Fruit fly (Drosophila melanogaster) whole organism, embryonic: ENCODE results near the gene mthl8.

Source experiments
- Awh ChIP-seq: fragments of 200-800 bp; sonication (Bioruptor generic); IDR thresholded peaks from 2 replicates; pipeline ENCODE4, ENCODE4 v1.3.6; 2022; ENCODE audit warnings: missing biosample characterization, missing genetic modification characterization
- B-H2 ChIP-seq: fragments of 200-800 bp; sonication (Bioruptor generic); optimal IDR thresholded peaks from 2 replicates; lab custom pipeline; 2018; ENCODE audit warnings: missing biosample characterization, mild to moderate bottlenecking, missing genetic modification characterization
- CG11456 ChIP-seq: fragments of 200-800 bp; sonication (Bioruptor generic); IDR thresholded peaks from 3 replicates; pipeline ENCODE4 v1.3.6; 2022; ENCODE audit warnings: missing biosample characterization, missing genetic modification characterization
- CG11504 ChIP-seq: fragments of 200-800 bp; sonication (Bioruptor generic); optimal IDR thresholded peaks from 3 replicates; lab custom pipeline; 2019; ENCODE audit warnings: missing biosample characterization, mild to moderate bottlenecking, missing genetic modification characterization, moderate library complexity
- CG13894 ChIP-seq: fragments of 200-800 bp; sonication (Bioruptor generic); optimal IDR thresholded peaks from 3 replicates; lab custom pipeline; 2018; ENCODE audit warnings: missing biosample characterization, mild to moderate bottlenecking, missing genetic modification characterization, moderate library complexity
- CG14014 ChIP-seq: fragments of 200-800 bp; sonication (Bioruptor generic); IDR thresholded peaks from 2 replicates; pipeline ENCODE4 v1.3.6; 2022; ENCODE audit warnings: missing biosample characterization, missing genetic modification characterization
- CG14667 ChIP-seq: fragments of 200-800 bp; sonication (Bioruptor generic); IDR thresholded peaks from 2 replicates; pipeline ENCODE4 v1.3.6; 2022; ENCODE audit warnings: missing biosample characterization, missing genetic modification characterization
- CG1602 ChIP-seq: fragments of 200-800 bp; sonication (Bioruptor generic); optimal IDR thresholded peaks from 3 replicates; lab custom pipeline; 2016; ENCODE audit warnings: missing biosample characterization, missing genetic modification characterization
- CG16863 ChIP-seq: fragments of 200-800 bp; sonication (Bioruptor generic); optimal IDR thresholded peaks from 3 replicates; lab custom pipeline; 2016; ENCODE audit warnings: missing biosample characterization, missing genetic modification characterization
- CG17612 ChIP-seq: fragments of 200-800 bp; sonication (Bioruptor generic); IDR thresholded peaks from 2 replicates; pipeline ENCODE4 v1.3.6; 2022; ENCODE audit warnings: missing biosample characterization, missing genetic modification characterization
- CG17802 ChIP-seq: fragments of 200-800 bp; sonication (Bioruptor generic); optimal IDR thresholded peaks from 2 replicates; lab custom pipeline; 2018; ENCODE audit warnings: missing biosample characterization, mild to moderate bottlenecking, missing genetic modification characterization, moderate library complexity
- CG2678 ChIP-seq: fragments of 200-800 bp; sonication (Bioruptor generic); optimal IDR thresholded peaks from 3 replicates; lab custom pipeline; 2019; ENCODE audit warnings: missing biosample characterization, mild to moderate bottlenecking, missing genetic modification characterization, moderate library complexity
- CG30020 ChIP-seq: fragments of 200-800 bp; optimal IDR thresholded peaks from 2 replicates; lab custom pipeline; 2019; ENCODE audit warnings: missing biosample characterization, mild to moderate bottlenecking, missing genetic modification characterization, moderate library complexity
- CG31224 ChIP-seq: fragments of 200-800 bp; sonication (Bioruptor generic); IDR thresholded peaks from 2 replicates; pipeline ENCODE4 v1.3.6; 2022; ENCODE audit warnings: missing biosample characterization, missing genetic modification characterization
- CG32532 ChIP-seq: fragments of 200-800 bp; sonication (Bioruptor generic); IDR thresholded peaks from 2 replicates; pipeline ENCODE4 v1.3.6; 2022; ENCODE audit warnings: missing biosample characterization, missing genetic modification characterization
- CG4404 ChIP-seq: fragments of 200-800 bp; sonication (Bioruptor generic); IDR thresholded peaks from 2 replicates; pipeline ENCODE4 v1.3.6; 2022; ENCODE audit warnings: missing biosample characterization, missing genetic modification characterization
- CG4617 ChIP-seq: fragments of 200-800 bp; sonication (Bioruptor generic); optimal IDR thresholded peaks from 3 replicates; lab custom pipeline; 2016; ENCODE audit warnings: missing biosample characterization, missing genetic modification characterization, borderline replicate concordance
- CG6654 ChIP-seq: fragments of 200-800 bp; sonication (Bioruptor generic); optimal IDR thresholded peaks from 2 replicates; lab custom pipeline; 2017; ENCODE audit warnings: missing biosample characterization, mild to moderate bottlenecking, missing genetic modification characterization
- CG7556 ChIP-seq: fragments of 200-800 bp; sonication (Bioruptor generic); optimal IDR thresholded peaks from 2 replicates; lab custom pipeline; 2017; ENCODE audit warnings: missing biosample characterization, mild to moderate bottlenecking, missing genetic modification characterization
- CG7786 ChIP-seq: fragments of 200-800 bp; sonication (Bioruptor generic); optimal IDR thresholded peaks from 2 replicates; lab custom pipeline; 2016; ENCODE audit warnings: missing biosample characterization, missing genetic modification characterization
- CHES-1-like ChIP-seq: fragments of 200-800 bp; sonication (Bioruptor generic); optimal IDR thresholded peaks from 2 replicates; lab custom pipeline; 2016; ENCODE audit warnings: missing biosample characterization, missing genetic modification characterization
- Fer2 ChIP-seq: fragments of 200-800 bp; sonication (Bioruptor generic); optimal IDR thresholded peaks from 2 replicates; lab custom pipeline; 2018; ENCODE audit warnings: missing biosample characterization, mild to moderate bottlenecking, missing genetic modification characterization, moderate library complexity
- Fer3 ChIP-seq: fragments of 200-800 bp; sonication (Bioruptor generic); optimal IDR thresholded peaks from 2 replicates; lab custom pipeline; 2018; ENCODE audit warnings: missing biosample characterization, mild to moderate bottlenecking, missing genetic modification characterization, moderate library complexity
- Gsc ChIP-seq: fragments of 200-800 bp; sonication (Bioruptor generic); IDR thresholded peaks from 2 replicates; pipeline ENCODE4 v1.3.6; 2022; ENCODE audit warnings: missing biosample characterization, missing genetic modification characterization
- HLHmδ ChIP-seq: fragments of 200-800 bp; sonication (Bioruptor generic); optimal IDR thresholded peaks from 2 replicates; lab custom pipeline; 2018; ENCODE audit warnings: missing biosample characterization, mild to moderate bottlenecking, missing genetic modification characterization, moderate library complexity
- MBD-R2 ChIP-seq: fragments of 200-800 bp; sonication (Bioruptor generic); IDR thresholded peaks from 2 replicates; pipeline ENCODE4 v1.3.6; 2022; ENCODE audit warnings: missing biosample characterization, missing genetic modification characterization
- Med ChIP-seq: fragments of 200-800 bp; sonication (Bioruptor generic); peaks from one replicate; lab custom pipeline; 2016; ENCODE audit warnings: missing biosample characterization, missing genetic modification characterization, mild to moderate bottlenecking, inconsistent platforms, moderate library complexity
- Optix ChIP-seq: fragments of 200-800 bp; sonication (Bioruptor generic); IDR thresholded peaks from 3 replicates; pipeline ENCODE4 v1.3.6; 2022; ENCODE audit warnings: missing biosample characterization, missing genetic modification characterization
- Sin3A ChIP-seq: fragments of >200 bp; optimal IDR thresholded peaks from 2 replicates; lab custom pipeline; 2018
- Sox102F ChIP-seq: fragments of 200-800 bp; sonication (Bioruptor generic); optimal IDR thresholded peaks from 2 replicates; lab custom pipeline; 2018; ENCODE audit warnings: missing biosample characterization, mild to moderate bottlenecking, missing genetic modification characterization, moderate library complexity
- Sry-β ChIP-seq: fragments of 200-800 bp; sonication (Bioruptor generic); optimal IDR thresholded peaks from 2 replicates; lab custom pipeline; 2018; ENCODE audit warnings: missing biosample characterization, mild to moderate bottlenecking, missing genetic modification characterization, moderate library complexity
- cg ChIP-seq: fragments of 200-800 bp; sonication (Bioruptor generic); optimal IDR thresholded peaks from 3 replicates; lab custom pipeline; 2019; ENCODE audit warnings: missing biosample characterization, mild to moderate bottlenecking, missing genetic modification characterization, moderate library complexity
- chinmo ChIP-seq: fragments of 200-800 bp; sonication (Bioruptor generic); IDR thresholded peaks from 4 replicates; pipeline ENCODE4 v1.3.6; 2022; ENCODE audit warnings: missing biosample characterization, missing genetic modification characterization; ENCODE audit not compliant: partially characterized antibody
- chm ChIP-seq: fragments of 200-800 bp; sonication (Bioruptor generic); IDR thresholded peaks from 2 replicates; pipeline ENCODE4 v1.3.6; 2022; ENCODE audit warnings: missing biosample characterization, missing genetic modification characterization
- crc ChIP-seq: fragments of 200-800 bp; sonication (Bioruptor generic); optimal IDR thresholded peaks from 2 replicates; lab custom pipeline; 2016; ENCODE audit warnings: missing biosample characterization, missing genetic modification characterization
- ftz-f1 ChIP-seq: fragments of 200-800 bp; sonication (Bioruptor generic); optimal IDR thresholded peaks from 2 replicates; lab custom pipeline; 2016; ENCODE audit warnings: missing biosample characterization, missing genetic modification characterization
- jigr1 ChIP-seq: fragments of 200-800 bp; sonication (Bioruptor generic); IDR thresholded peaks from 3 replicates; pipeline ENCODE4 v1.3.6; 2022; ENCODE audit warnings: missing biosample characterization, missing genetic modification characterization
- jing ChIP-seq: fragments of 200-800 bp; sonication (Bioruptor generic); optimal IDR thresholded peaks from 2 replicates; lab custom pipeline; 2018; ENCODE audit warnings: missing biosample characterization, mild to moderate bottlenecking, missing genetic modification characterization
- knrl ChIP-seq: fragments of 200-800 bp; sonication (Bioruptor generic); IDR thresholded peaks from 3 replicates; pipeline ENCODE4 v1.3.6; 2022; ENCODE audit warnings: missing biosample characterization, missing genetic modification characterization; ENCODE audit not compliant: partially characterized antibody
- nom ChIP-seq: fragments of 200-800 bp; sonication (Bioruptor generic); optimal IDR thresholded peaks from 2 replicates; lab custom pipeline; 2017; ENCODE audit warnings: missing biosample characterization, missing genetic modification characterization, mild to moderate bottlenecking, moderate library complexity, missing genetic modification reagents
- oc ChIP-seq: fragments of 200-800 bp; sonication (Bioruptor generic); optimal IDR thresholded peaks from 2 replicates; lab custom pipeline; 2018; ENCODE audit warnings: missing biosample characterization, mild to moderate bottlenecking, missing genetic modification characterization, moderate library complexity
- pfk ChIP-seq: fragments of 200-800 bp; sonication (Bioruptor generic); optimal IDR thresholded peaks from 2 replicates; lab custom pipeline; 2018; ENCODE audit warnings: missing biosample characterization, mild to moderate bottlenecking, missing genetic modification characterization, moderate library complexity
- prd ChIP-seq, 3 experiments: fragments of >200 bp in 2 of 3; fragments of 200-800 bp in 1 of 3; sonication (Bioruptor generic) in 1 of 3; optimal IDR thresholded peaks in 2 of 3; IDR thresholded peaks in 1 of 3; 2 replicates in 2 of 3; 3 replicates in 1 of 3; pipeline versions ENCODE4 v1.3.6 to Lab custom; 2017 to 2022; ENCODE audit warnings: missing biosample characterization in 1 of 3, missing genetic modification characterization in 1 of 3
- psq ChIP-seq: fragments of 200-800 bp; sonication (Bioruptor generic); optimal IDR thresholded peaks from 2 replicates; lab custom pipeline; 2017; ENCODE audit warnings: missing biosample characterization, missing genetic modification characterization
- sima ChIP-seq: fragments of 200-800 bp; sonication (Bioruptor generic); optimal IDR thresholded peaks from 2 replicates; lab custom pipeline; 2016; ENCODE audit warnings: missing biosample characterization, missing genetic modification characterization
- slbo ChIP-seq: fragments of 200-800 bp; sonication (Bioruptor generic); IDR thresholded peaks from 2 replicates; pipeline ENCODE4 v1.3.6; 2022; ENCODE audit warnings: missing biosample characterization, missing genetic modification characterization
- tap ChIP-seq: fragments of 200-800 bp; optimal IDR thresholded peaks from 3 replicates; lab custom pipeline; 2019; ENCODE audit warnings: missing biosample characterization, mild to moderate bottlenecking, missing genetic modification characterization, moderate library complexity

The mthl8 gene

dm6 chr3L:69310-69709, 47.1 kb downstream of the mthl8 start (continued):
- TF ChIP-seq tap (tag; lab: Kevin White, UChicago) (no peak), cg (no peak), CG31224 (no peak), CG13894 (tag; lab: Kevin White, UChicago) (peak; percentile 89), psq (GFP tag; lab: Kevin White, UChicago) (no peak), CG2678 (no peak), chm (no peak), CG14667 (GFP tag; lab: Robert Waterston, UW) (no peak), Fer3 (tag; lab: Kevin White, UChicago) (no peak), CG14014 (GFP tag; lab: Robert Waterston, UW) (no peak), nom (GFP tag; lab: Kevin White, UChicago) (peak; percentile 60), CG7786 (GFP tag; lab: Kevin White, UChicago) (no peak), CG17612 (no peak), MBD-R2 (GFP tag; lab: Robert Waterston, UW) (no peak), CG11504 (tag; lab: Kevin White, UChicago) (no peak), chinmo (GFP tag; lab: Robert Waterston, UW) (0 out of 4 replicates have a peak, but pooled peaks have one; percentile 59), CG4617 (GFP tag; lab: Kevin White, UChicago) (no peak), CG7556 (no peak), CG11456 (no peak), CHES-1-like (GFP tag; lab: Kevin White, UChicago) (no peak), Fer2 (tag; lab: Kevin White, UChicago) (no peak), Sin3A (lab: Kevin White, UChicago) (no peak), B-H2 (GFP tag; lab: Kevin White, UChicago) (no peak), Awh (GFP tag; lab: Robert Waterston, UW) (no peak), CG32532 (GFP tag; lab: Robert Waterston, UW) (no peak), CG4404 (GFP tag; lab: Robert Waterston, UW) (no peak), CG16863 (GFP tag; lab: Kevin White, UChicago) (no peak), jing (GFP tag; lab: Kevin White, UChicago) (no peak), Optix (GFP tag; lab: Robert Waterston, UW) (no peak), ftz-f1 (GFP tag; lab: Kevin White, UChicago) (no peak), CG17802 (tag; lab: Kevin White, UChicago) (no peak), knrl (GFP tag; lab: Robert Waterston, UW) (no peak), HLHmδ (GFP tag; lab: Kevin White, UChicago) (no peak), CG1602 (no peak), Gsc (GFP tag; lab: Robert Waterston, UW) (no peak), slbo (GFP tag; lab: Robert Waterston, UW) (no peak), sima (no peak), oc (tag; lab: Kevin White, UChicago) (no peak), crc (GFP tag; lab: Kevin White, UChicago) (no peak), Sry-β (GFP tag; lab: Kevin White, UChicago) (no peak), Sox102F (GFP tag; lab: Kevin White, UChicago) (no peak)
- TF ChIP-seq, all 482 proteins: peak for 9

DNA sequence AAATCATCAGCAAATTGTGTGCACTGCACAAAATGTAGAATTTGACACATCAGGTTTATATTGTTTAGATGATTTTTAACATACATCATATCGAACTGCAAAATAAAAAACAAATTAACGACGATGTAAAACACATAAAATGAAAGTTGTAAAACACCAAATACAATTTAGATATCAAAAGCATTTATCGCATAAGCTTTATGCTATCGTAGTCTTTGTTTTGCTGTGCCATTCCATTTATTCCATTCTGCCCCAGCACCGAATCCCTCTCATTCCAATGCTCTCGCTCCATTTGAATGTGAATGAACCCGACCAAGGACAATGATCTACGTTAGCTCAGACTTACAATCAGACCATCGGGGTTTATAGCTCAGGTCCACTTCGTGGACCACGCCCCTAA, 49.0 kb downstream of the mthl8 start:
- TF ChIP-seq pfk (GFP tag; lab: Kevin White, UChicago) (peak; percentile 76), jigr1 (no peak), CG30020 (tag; lab: Kevin White, UChicago) (peak; percentile 4), Med (GFP tag; lab: Kevin White, UChicago) (peak; percentile 35), CG6654 (GFP tag; lab: Kevin White, UChicago) (no peak), crc (GFP tag; lab: Kevin White, UChicago) (no peak), prd (optimal IDR thresholded peaks at IDR 0.05; lab: Kevin White, UChicago) (no peak), prd (GFP tag; IDR thresholded peaks at IDR 0.05; lab: Robert Waterston, UW) (no peak)
